Worm (Caenorhabditis elegans): ENCODE data around the gene F19G12.1.

The F19G12.1 gene

DNA sequence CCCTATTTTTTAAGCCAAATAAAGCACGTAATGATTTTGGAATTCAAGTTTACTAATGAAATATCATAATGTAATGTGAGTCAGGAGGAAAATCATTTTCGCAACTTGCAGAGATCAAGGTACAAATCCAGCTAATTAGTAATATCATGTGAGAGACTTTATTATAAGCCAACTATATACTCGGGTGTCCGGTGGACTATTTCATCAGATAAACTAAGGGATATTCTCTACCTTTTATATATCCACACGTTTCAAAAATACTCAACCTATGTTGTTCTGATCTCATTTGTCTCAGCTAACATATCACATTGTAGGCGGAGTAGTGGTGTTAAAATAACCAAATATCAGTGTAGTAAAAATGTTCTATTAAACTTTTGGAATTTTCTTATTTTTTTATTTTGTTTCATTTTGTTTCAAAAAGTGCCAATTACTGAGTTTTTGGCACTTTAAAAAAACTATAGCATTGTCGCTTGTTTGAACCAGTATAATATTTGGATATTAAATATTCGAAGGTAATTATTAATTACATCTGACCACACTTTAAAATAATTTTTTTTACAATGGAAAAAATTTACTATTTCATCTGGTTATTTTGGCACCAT is 41.3 kb upstream of the F19G12.1 start (continued):
- TF ChIP-seq nhr-23 (tag; optimal IDR thresholded peaks at IDR 0.05) (no peak), blmp-1 (tag; optimal IDR thresholded peaks at IDR 0.05; ENCODE audit: insufficient read depth) (no peak), fos-1 (tag; optimal IDR thresholded peaks at IDR 0.05) (peak; percentile 96), lsy-2 (tag; optimal IDR thresholded peaks at IDR 0.05) (peak; percentile 83 to 93), nhr-11 (tag; optimal IDR thresholded peaks at IDR 0.05) (peak; percentile 38), ZK546.5 (tag; optimal IDR thresholded peaks at IDR 0.05) (peak; percentile 46), F13H6.1 (tag; optimal IDR thresholded peaks at IDR 0.05) (peak; percentile 85), ceh-16 (tag; optimal IDR thresholded peaks at IDR 0.05) (peak; percentile 80), peb-1 (tag; optimal IDR thresholded peaks at IDR 0.05) (no peak), R02D3.7 (tag; optimal IDR thresholded peaks at IDR 0.05) (peak; percentile 45), mdl-1 (tag; optimal IDR thresholded peaks at IDR 0.05) (peak; percentile 7 to 80), ama-1 (optimal IDR thresholded peaks at IDR 0.05) (no peak), nhr-12 (tag; optimal IDR thresholded peaks at IDR 0.05) (peak; percentile 66), C34F6.9 (tag; optimal IDR thresholded peaks at IDR 0.05) (peak; percentile 84), sem-4 (tag; optimal IDR thresholded peaks at IDR 0.05) (peak; percentile 94), mab-5 (tag; optimal IDR thresholded peaks at IDR 0.05) (peak; percentile 66), nhr-237 (tag; optimal IDR thresholded peaks at IDR 0.05) (peak; percentile 92), aly-2 (tag; optimal IDR thresholded peaks at IDR 0.05) (peak; percentile 59), ceh-82 (tag; optimal IDR thresholded peaks at IDR 0.05) (peak; percentile 87), crh-2 (tag; optimal IDR thresholded peaks at IDR 0.05) (peak; percentile 96), nhr-129 (tag; optimal IDR thresholded peaks at IDR 0.05) (peak; percentile 96)

DNA sequence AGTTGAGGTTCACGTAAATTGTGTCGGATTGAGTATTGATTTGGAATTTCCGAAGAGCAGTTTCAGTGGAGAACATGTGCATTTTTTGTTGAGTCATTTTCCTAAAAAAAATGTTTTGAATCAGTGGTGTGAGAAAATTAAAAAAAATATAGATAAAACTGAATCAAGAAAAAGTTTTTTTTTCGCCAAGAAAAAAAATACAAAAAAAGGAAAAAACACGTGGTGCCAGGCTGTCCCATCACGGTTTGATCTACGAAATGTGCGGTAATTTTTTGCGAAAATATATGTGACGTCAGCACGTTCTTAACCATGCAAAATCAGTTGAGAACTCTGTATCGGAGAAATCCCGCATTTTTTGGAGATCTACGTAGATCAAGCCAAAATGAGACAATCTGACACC is 36.9 kb upstream of the F19G12.1 start, which contains the start of gene F56C3.9:
F56C3.9 (minus strand) TSS at position 101 of the 400 bp plus-strand sequence.
- TF ChIP-seq ztf-11 (tag; optimal IDR thresholded peaks at IDR 0.05): no peak
- no peak for TF ChIP-seq R02D3.7 (tag; optimal IDR thresholded peaks at IDR 0.05)
- no peak for TF ChIP-seq sma-9 (GFP tag; optimal IDR thresholded peaks at IDR 0.05)
- no peak for TF ChIP-seq sma-9 (tag; optimal IDR thresholded peaks at IDR 0.05)
- no peak for TF ChIP-seq nhr-237 (tag; optimal IDR thresholded peaks at IDR 0.05)
- TF ChIP-seq ceh-16 (tag; optimal IDR thresholded peaks at IDR 0.05): no peak
- TF ChIP-seq mab-5 (tag; optimal IDR thresholded peaks at IDR 0.05): no peak
- TF ChIP-seq F13H6.1 (tag; optimal IDR thresholded peaks at IDR 0.05): no peak
- no peak for TF ChIP-seq nhr-10 (tag; optimal IDR thresholded peaks at IDR 0.05)
- TF ChIP-seq mbf-1 (tag; optimal IDR thresholded peaks at IDR 0.05): no peak
- no peak for TF ChIP-seq ZK546.5 (tag; optimal IDR thresholded peaks at IDR 0.05)
- no peak for TF ChIP-seq blmp-1 (tag; optimal IDR thresholded peaks at IDR 0.05; ENCODE audit: insufficient read depth)

DNA sequence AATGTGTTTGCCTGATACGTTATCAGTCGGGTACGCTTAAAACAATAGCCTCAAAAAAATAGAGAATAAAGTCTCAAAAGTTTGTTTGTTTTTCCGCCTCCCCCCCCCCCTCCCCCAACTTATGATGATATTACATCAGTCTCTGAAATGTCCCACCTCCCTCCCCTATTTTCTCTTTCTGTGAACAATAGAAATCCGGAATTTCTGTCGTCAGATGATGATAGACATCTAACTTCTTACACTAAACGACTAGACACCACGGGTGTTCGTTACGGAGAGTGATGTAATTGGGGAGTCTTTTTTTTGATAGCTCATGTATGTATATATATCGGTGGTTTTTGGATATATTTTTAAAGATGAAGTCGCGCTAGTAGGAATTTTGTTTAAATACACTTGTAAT is 36.4 kb upstream of the F19G12.1 start:
- TF ChIP-seq egl-27 (tag; optimal IDR thresholded peaks at IDR 0.05) (no peak), nhr-129 (tag; optimal IDR thresholded peaks at IDR 0.05) (peak; percentile 42)

DNA sequence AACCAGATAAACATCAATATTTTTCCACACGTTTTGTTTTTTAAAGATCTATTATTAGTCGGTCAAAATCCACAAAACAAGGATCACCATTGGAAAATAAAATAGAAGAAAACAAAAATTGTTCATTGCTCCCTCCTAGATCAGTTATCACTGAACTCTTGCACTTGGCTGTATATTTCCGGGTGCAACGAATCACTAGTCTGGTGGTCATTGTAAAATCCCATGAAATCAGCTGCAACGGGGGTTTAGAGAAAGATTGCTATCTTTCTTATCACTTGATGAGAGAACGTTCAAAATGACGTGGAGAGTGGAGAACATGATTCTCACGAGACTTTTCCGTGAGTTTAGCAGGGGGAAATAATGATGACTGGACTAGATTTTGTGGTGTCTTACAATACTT is 35.0 kb upstream of the F19G12.1 start:
- TF ChIP-seq unc-39 (tag; optimal IDR thresholded peaks at IDR 0.05) (no peak), nhr-77 (tag; optimal IDR thresholded peaks at IDR 0.05) (no peak), F13H6.1 (tag; optimal IDR thresholded peaks at IDR 0.05) (peak; percentile 66), sma-9 (GFP tag; optimal IDR thresholded peaks at IDR 0.05) (peak; percentile 88), sma-9 (tag; optimal IDR thresholded peaks at IDR 0.05) (no peak), lsy-2 (tag; optimal IDR thresholded peaks at IDR 0.05) (peak in 1 of 2 experiments; percentile 31), nhr-129 (tag; optimal IDR thresholded peaks at IDR 0.05) (peak; percentile 59), nhr-21 (tag; optimal IDR thresholded peaks at IDR 0.05) (peak; percentile 64), fos-1 (tag; optimal IDR thresholded peaks at IDR 0.05) (peak; percentile 12), nhr-25 (tag; optimal IDR thresholded peaks at IDR 0.05) (no peak), egl-27 (tag; optimal IDR thresholded peaks at IDR 0.05) (peak; percentile 49), nhr-10 (tag; optimal IDR thresholded peaks at IDR 0.05) (no peak)

DNA sequence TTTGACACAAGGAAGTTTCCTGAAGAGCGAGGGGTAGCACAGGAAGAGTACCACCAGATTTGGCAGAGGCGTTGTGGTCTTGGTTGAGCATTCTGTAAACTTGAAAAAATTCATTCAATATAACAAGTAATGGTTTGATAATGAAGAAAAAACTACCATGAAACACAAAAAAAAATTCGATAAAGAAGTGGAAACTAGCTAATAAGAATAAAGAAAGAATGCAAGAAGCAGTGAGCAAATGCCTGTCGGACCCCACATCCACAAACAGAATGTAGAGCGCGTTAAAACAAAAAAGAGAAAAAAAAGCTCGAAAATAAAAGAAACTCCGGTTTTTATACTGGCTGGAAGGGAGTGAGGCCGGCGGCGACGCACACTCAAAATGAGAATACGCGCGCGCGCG is 33.3 kb upstream of the F19G12.1 start, which contains the start of gene H39E20.1:
H39E20.1 (minus strand) TSS at position 101 of the 400 bp plus-strand sequence.
- no peak for TF ChIP-seq R02D3.7 (tag; optimal IDR thresholded peaks at IDR 0.05)
- no peak for TF ChIP-seq fos-1 (tag; optimal IDR thresholded peaks at IDR 0.05)
- no peak for TF ChIP-seq lsy-2 (tag; optimal IDR thresholded peaks at IDR 0.05)
- no peak for TF ChIP-seq nhr-237 (tag; optimal IDR thresholded peaks at IDR 0.05)
- no peak for TF ChIP-seq mdl-1 (tag; optimal IDR thresholded peaks at IDR 0.05)
- TF ChIP-seq nhr-21 (tag; optimal IDR thresholded peaks at IDR 0.05): no peak
- TF ChIP-seq blmp-1 (tag; optimal IDR thresholded peaks at IDR 0.05; ENCODE audit: insufficient read depth): no peak
- TF ChIP-seq nhr-6 (tag; optimal IDR thresholded peaks at IDR 0.05): no peak
- TF ChIP-seq elt-3 (tag; optimal IDR thresholded peaks at IDR 0.05): no peak
- TF ChIP-seq unc-55 (GFP tag; optimal IDR thresholded peaks at IDR 0.05): no peak
- no peak for TF ChIP-seq sem-4 (tag; optimal IDR thresholded peaks at IDR 0.05)
- no peak for TF ChIP-seq snpc-4 (tag; optimal IDR thresholded peaks at IDR 0.05)
- no peak for TF ChIP-seq ZK546.5 (tag; optimal IDR thresholded peaks at IDR 0.05)
- no peak for TF ChIP-seq nhr-11 (tag; optimal IDR thresholded peaks at IDR 0.05)
- no peak for TF ChIP-seq egl-27 (tag; optimal IDR thresholded peaks at IDR 0.05)
- TF ChIP-seq ceh-16 (tag; optimal IDR thresholded peaks at IDR 0.05): no peak
- no peak for TF ChIP-seq mbf-1 (tag; optimal IDR thresholded peaks at IDR 0.05)
